Fruit fly (Drosophila melanogaster): ENCODE data around the gene Brr2.

Gene Brr2

dm6 chr3L:15999358-16000005 is 31.8 kb upstream of the Brr2 start (continued):
- peak; percentile 3 for TF ChIP-seq CG17359 (tag; optimal IDR thresholded peaks at IDR 0.05)
- no peak for TF ChIP-seq chif (GFP tag; optimal IDR thresholded peaks at IDR 0.05)
- TF ChIP-seq vvl (GFP tag; IDR thresholded peaks at IDR 0.05): peak; percentile 55; the same call in 1 of the 2 replicates
- TF ChIP-seq CG17186 (GFP tag; optimal IDR thresholded peaks at IDR 0.05): no peak
- TF ChIP-seq Hand (GFP tag; optimal IDR thresholded peaks at IDR 0.05): no peak
- no peak for TF ChIP-seq CG1024 (GFP tag; IDR thresholded peaks at IDR 0.05)
- 0 out of 3 replicates have a peak, but pooled peaks have one; percentile 24 for TF ChIP-seq CG2199 (GFP tag; IDR thresholded peaks at IDR 0.05)
- peak; percentile 56; the same call in 1 of the 3 replicates for TF ChIP-seq CG11695 (GFP tag; IDR thresholded peaks at IDR 0.05)
- TF ChIP-seq CG12236 (GFP tag; optimal IDR thresholded peaks at IDR 0.05): no peak
- TF ChIP-seq nom (GFP tag; optimal IDR thresholded peaks at IDR 0.05): no peak
- TF ChIP-seq Sin3A (optimal IDR thresholded peaks at IDR 0.05): no peak
- no peak for TF ChIP-seq toy (GFP tag; IDR thresholded peaks at IDR 0.05)
- TF ChIP-seq CG12104 (GFP tag; optimal IDR thresholded peaks at IDR 0.05): peak; percentile 3
- no peak for TF ChIP-seq CG9609 (GFP tag; optimal IDR thresholded peaks at IDR 0.05)
- peak in 1 of 2 experiments; percentile 52 for TF ChIP-seq dpn (GFP tag; optimal IDR thresholded peaks at IDR 0.05)
- TF ChIP-seq CG12219 (GFP tag; optimal IDR thresholded peaks at IDR 0.05): peak; percentile 28
- TF ChIP-seq trem (tag; optimal IDR thresholded peaks at IDR 0.05): peak; percentile 10
- TF ChIP-seq gsb (GFP tag; IDR thresholded peaks at IDR 0.05): no peak
- no peak for TF ChIP-seq Atf-2 (GFP tag; optimal IDR thresholded peaks at IDR 0.05)
- peak; percentile 65; the same call in 1 of the 3 replicates for TF ChIP-seq dysf (GFP tag; IDR thresholded peaks at IDR 0.05)
- TF ChIP-seq tio (GFP tag; optimal IDR thresholded peaks at IDR 0.05): peak; percentile 29
- TF ChIP-seq sens-2 (GFP tag; IDR thresholded peaks at IDR 0.05): no peak
- no peak for TF ChIP-seq CG10462 (GFP tag; optimal IDR thresholded peaks at IDR 0.05)
- TF ChIP-seq nmo (GFP tag; optimal IDR thresholded peaks at IDR 0.05): no peak
- TF ChIP-seq tgo (GFP tag; IDR thresholded peaks at IDR 0.05): peak; percentile 38; the same call in 2 of the 3 replicates
- no peak for TF ChIP-seq Doc2 (GFP tag; IDR thresholded peaks at IDR 0.05)
- TF ChIP-seq GATAe (GFP tag; conservative IDR thresholded peaks at IDR 0.05): peak; percentile 65
- no peak; the same call in 1 of the 2 replicates for TF ChIP-seq chm (GFP tag; IDR thresholded peaks at IDR 0.05)
- TF ChIP-seq Adf1 (GFP tag; IDR thresholded peaks at IDR 0.05): peak; percentile 36; the same call in 1 of the 2 replicates
- 0 out of 3 replicates have a peak, but pooled peaks have one; percentile 26 for TF ChIP-seq Aef1 (GFP tag; IDR thresholded peaks at IDR 0.05)
- TF ChIP-seq disco-r (GFP tag; optimal IDR thresholded peaks at IDR 0.05): no peak
- no peak for TF ChIP-seq CG7963 (GFP tag; IDR thresholded peaks at IDR 0.05; ENCODE audit: partially characterized antibody)
- no peak for TF ChIP-seq NC2β (GFP tag; optimal IDR thresholded peaks at IDR 0.05)
- TF ChIP-seq D (optimal IDR thresholded peaks at IDR 0.05): no peak
- no peak for TF ChIP-seq D (GFP tag; optimal IDR thresholded peaks at IDR 0.05)
- no peak for TF ChIP-seq prd (optimal IDR thresholded peaks at IDR 0.05)
- TF ChIP-seq prd (GFP tag; IDR thresholded peaks at IDR 0.05): peak; percentile 68; the same call in 1 of the 3 replicates
- peak; percentile 41 for TF ChIP-seq CG12769 (tag; optimal IDR thresholded peaks at IDR 0.05)
- peak; percentile 16 for TF ChIP-seq Xbp1 (GFP tag; optimal IDR thresholded peaks at IDR 0.05)
- no peak for TF ChIP-seq CG4404 (GFP tag; IDR thresholded peaks at IDR 0.05)
- TF ChIP-seq tx (GFP tag; optimal IDR thresholded peaks at IDR 0.05): no peak
- TF ChIP-seq Sox102F (GFP tag; optimal IDR thresholded peaks at IDR 0.05): peak; percentile 39
- TF ChIP-seq CG14710 (tag; optimal IDR thresholded peaks at IDR 0.05): peak; percentile 11
- TF ChIP-seq Stat92E (GFP tag; optimal IDR thresholded peaks at IDR 0.05): peak in 1 of 3 experiments; percentile 37
- no peak for TF ChIP-seq Lim3 (GFP tag; IDR thresholded peaks at IDR 0.05)
- TF ChIP-seq CG13624 (GFP tag; optimal IDR thresholded peaks at IDR 0.05): no peak
- TF ChIP-seq CG9876 (GFP tag; optimal IDR thresholded peaks at IDR 0.05): no peak
- TF ChIP-seq CG17802 (tag; optimal IDR thresholded peaks at IDR 0.05): no peak
- no peak for TF ChIP-seq CG1792 (GFP tag; optimal IDR thresholded peaks at IDR 0.05)
- no peak for TF ChIP-seq CG1832 (GFP tag; optimal IDR thresholded peaks at IDR 0.05)
- no peak for TF ChIP-seq jumu (GFP tag; optimal IDR thresholded peaks at IDR 0.05)
